Fruit fly (Drosophila melanogaster) whole organism, wandering third instar larva: Measurements from ENCODE around the gene mRpL12.

Experiments used
- Abd-B ChIP-seq: fragments of >200 bp; optimal IDR thresholded peaks from 2 replicates; lab custom pipeline; 2017; ENCODE audit warnings: missing biosample characterization, missing genetic modification characterization
- CG32264 ChIP-seq: fragments of 200-800 bp; sonication (Bioruptor generic); optimal IDR thresholded peaks from 2 replicates; lab custom pipeline; 2016; ENCODE audit warnings: missing biosample characterization, missing genetic modification characterization
- CG9705 ChIP-seq: fragments of 200-800 bp; sonication (Bioruptor generic); optimal IDR thresholded peaks from 2 replicates; lab custom pipeline; 2018; ENCODE audit warnings: missing biosample characterization, mild to moderate bottlenecking, missing genetic modification characterization
- CrebA ChIP-seq: fragments of 200-800 bp; sonication (Bioruptor generic); optimal IDR thresholded peaks from 2 replicates; lab custom pipeline; 2016; ENCODE audit warnings: missing biosample characterization, mild to moderate bottlenecking, missing genetic modification characterization, borderline replicate concordance
- Dif ChIP-seq: fragments of 200-275, 200-300 bp; sonication (Bioruptor generic); optimal IDR thresholded peaks from 2 replicates; lab custom pipeline; 2018; ENCODE audit warnings: missing biosample characterization, missing genetic modification characterization; ENCODE audit not compliant: partially characterized antibody
- GATAd ChIP-seq: sonication (Bioruptor generic); optimal IDR thresholded peaks from 2 replicates; lab custom pipeline; 2016; ENCODE audit warnings: missing biosample characterization, missing genetic modification characterization
- HLH106 ChIP-seq: fragments of 200-800 bp; optimal IDR thresholded peaks from 3 replicates; lab custom pipeline; 2019; ENCODE audit warnings: missing biosample characterization, mild to moderate bottlenecking, missing genetic modification characterization, moderate library complexity
- Hnf4 ChIP-seq: fragments of 200-800 bp; sonication (Bioruptor generic); optimal IDR thresholded peaks from 2 replicates; lab custom pipeline; 2016; ENCODE audit warnings: missing biosample characterization, mild to moderate bottlenecking, missing genetic modification characterization
- Hr78 ChIP-seq: fragments of >200 bp; optimal IDR thresholded peaks from 2 replicates; lab custom pipeline; 2017; ENCODE audit warnings: missing biosample characterization, missing genetic modification characterization
- Hr83 ChIP-seq: fragments of 200-300 bp; sonication (Bioruptor generic); optimal IDR thresholded peaks from 2 replicates; lab custom pipeline; 2016; ENCODE audit warnings: missing biosample characterization, mild to moderate bottlenecking, missing genetic modification characterization, moderate library complexity; ENCODE audit not compliant: poor library complexity, severe bottlenecking
- Mio ChIP-seq: sonication (Bioruptor generic); optimal IDR thresholded peaks from 2 replicates; lab custom pipeline; 2016; ENCODE audit warnings: missing biosample characterization, missing genetic modification characterization
- Myc ChIP-seq: fragments of >200 bp; optimal IDR thresholded peaks from 2 replicates; lab custom pipeline; 2017
- N ChIP-seq: fragments of >200 bp; optimal IDR thresholded peaks from 2 replicates; lab custom pipeline; 2018; ENCODE audit warnings: missing biosample characterization, missing external identifiers, missing genetic modification characterization
- OdsH ChIP-seq: fragments of 200-800 bp; sonication (Bioruptor generic); optimal IDR thresholded peaks from 2 replicates; lab custom pipeline; 2016; ENCODE audit warnings: missing biosample characterization, mild to moderate bottlenecking, missing genetic modification characterization
- Rel ChIP-seq, 2 experiments: fragments of 200-800 bp; sonication (Bioruptor generic) in 1 of 2; optimal IDR thresholded peaks; 2 replicates in 1 of 2; 3 replicates in 1 of 2; lab custom pipeline; 2016 to 2019; ENCODE audit warnings: mild to moderate bottlenecking in 2 of 2, missing biosample characterization in 2 of 2, missing genetic modification characterization in 2 of 2, moderate library complexity in 1 of 2
- Vsx2 ChIP-seq: fragments of 200-300, 225-300 bp; sonication (Bioruptor generic); optimal IDR thresholded peaks from 2 replicates; lab custom pipeline; 2018; ENCODE audit warnings: missing biosample characterization, missing genetic modification characterization; ENCODE audit not compliant: partially characterized antibody
- br ChIP-seq: fragments of 200-800 bp; sonication (Bioruptor generic); optimal IDR thresholded peaks from 2 replicates; lab custom pipeline; 2016; ENCODE audit warnings: missing biosample characterization, missing genetic modification characterization
- brk ChIP-seq: fragments of 200-800 bp; sonication (Bioruptor generic); optimal IDR thresholded peaks from 2 replicates; lab custom pipeline; 2016; ENCODE audit warnings: missing biosample characterization, mild to moderate bottlenecking, missing genetic modification characterization
- dl ChIP-seq, 2 experiments: fragments of 175-275, 200-275 bp in 1 of 2; fragments of 200-275 bp in 1 of 2; sonication (Bioruptor generic); optimal IDR thresholded peaks; lab custom pipeline; 2018; ENCODE audit warnings: mild to moderate bottlenecking in 2 of 2, missing biosample characterization in 2 of 2, missing genetic modification characterization in 2 of 2, moderate library complexity in 2 of 2; ENCODE audit not compliant: partially characterized antibody in 2 of 2, insufficient read depth in 1 of 2
- dmrt93B ChIP-seq: fragments of 200-800 bp; sonication (Bioruptor generic); optimal IDR thresholded peaks from 2 replicates; lab custom pipeline; 2018; ENCODE audit warnings: missing biosample characterization, mild to moderate bottlenecking, missing genetic modification characterization
- ey ChIP-seq: fragments of 200-800 bp; sonication (Bioruptor generic); optimal IDR thresholded peaks from 2 replicates; lab custom pipeline; 2016; ENCODE audit warnings: missing biosample characterization, missing genetic modification characterization
- foxo ChIP-seq, 2 experiments: fragments of 200-800 bp; sonication (Bioruptor generic); optimal IDR thresholded peaks; 2 replicates in 1 of 2; 3 replicates in 1 of 2; lab custom pipeline; 2016 to 2017; ENCODE audit warnings: missing biosample characterization in 2 of 2, missing genetic modification characterization in 2 of 2
- fru ChIP-seq: fragments of 200-800 bp; sonication (Bioruptor generic); optimal IDR thresholded peaks from 3 replicates; lab custom pipeline; 2016; ENCODE audit warnings: missing biosample characterization, mild to moderate bottlenecking, missing genetic modification characterization
- jim ChIP-seq: fragments of 175-275, 200-325 bp; sonication (Bioruptor generic); optimal IDR thresholded peaks from 2 replicates; lab custom pipeline; 2016; ENCODE audit warnings: missing biosample characterization, mild to moderate bottlenecking, missing genetic modification characterization
- lola ChIP-seq: fragments of >200 bp; optimal IDR thresholded peaks from 2 replicates; lab custom pipeline; 2017; ENCODE audit warnings: missing biosample characterization, missing genetic modification characterization
- pan ChIP-seq: fragments of >200 bp; optimal IDR thresholded peaks from 2 replicates; lab custom pipeline; 2017
- psq ChIP-seq: fragments of 200-800 bp; sonication (Bioruptor generic); optimal IDR thresholded peaks from 3 replicates; lab custom pipeline; 2017; ENCODE audit warnings: missing biosample characterization, mild to moderate bottlenecking, missing genetic modification characterization, moderate library complexity
- sage ChIP-seq: fragments of 200-800 bp; sonication (Bioruptor generic); optimal IDR thresholded peaks from 2 replicates; lab custom pipeline; 2016; ENCODE audit warnings: missing biosample characterization, mild to moderate bottlenecking, missing genetic modification characterization
- sv ChIP-seq: fragments of 200-800 bp; sonication (Bioruptor generic); optimal IDR thresholded peaks from 3 replicates; lab custom pipeline; 2016; ENCODE audit warnings: missing biosample characterization, missing genetic modification characterization
- tai ChIP-seq: sonication (Bioruptor generic); optimal IDR thresholded peaks from 2 replicates; lab custom pipeline; 2016; ENCODE audit warnings: missing biosample characterization, missing genetic modification characterization
- usp ChIP-seq: fragments of >200 bp; optimal IDR thresholded peaks from 2 replicates; lab custom pipeline; 2017; ENCODE audit warnings: missing biosample characterization, missing genetic modification characterization
- woc ChIP-seq: sonication (Bioruptor generic); optimal IDR thresholded peaks from 2 replicates; lab custom pipeline; 2016; ENCODE audit warnings: missing biosample characterization, mild to moderate bottlenecking, missing genetic modification characterization

mRpL12 gene

DNA sequence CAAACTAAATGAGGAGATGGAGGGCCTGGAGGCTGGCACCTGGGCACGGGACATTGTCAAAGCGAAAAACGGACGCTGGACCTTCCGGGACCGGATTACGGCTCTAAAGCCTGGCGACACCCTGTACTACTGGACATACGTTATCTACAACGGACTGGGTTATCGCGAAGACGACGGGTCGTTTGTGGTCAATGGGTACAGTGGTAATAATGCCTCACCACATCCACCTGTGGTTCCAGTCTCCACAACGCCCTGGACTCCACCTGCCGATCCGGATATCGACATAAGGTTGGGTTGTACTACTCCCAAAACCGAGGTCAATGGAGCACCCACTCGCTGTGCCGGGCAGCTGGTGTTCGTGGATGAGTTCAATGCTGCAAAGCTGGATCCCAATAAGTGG, 1.4 kb upstream of the mRpL12 start:
- TF ChIP-seq CrebA (GFP tag; lab: Kevin White, UChicago), result no peak

DNA sequence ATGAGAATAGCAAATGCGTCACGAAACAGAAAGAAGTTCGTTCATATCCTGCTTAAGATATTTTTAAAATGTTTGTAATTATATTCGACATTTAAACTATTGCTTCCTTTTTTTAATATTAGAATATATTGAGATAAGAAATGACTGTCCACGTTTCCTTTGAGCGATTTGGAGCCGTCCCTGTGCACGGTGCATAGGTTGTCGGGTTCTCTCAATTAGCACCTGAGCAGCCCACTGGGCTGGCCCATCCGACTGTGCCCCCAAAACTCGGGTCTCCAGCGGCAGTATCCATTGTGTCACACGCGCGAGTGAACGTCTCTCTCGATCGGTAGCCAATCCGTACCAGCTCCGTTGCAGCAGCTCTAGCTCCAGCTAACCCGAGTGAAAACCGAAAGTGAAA, 2.0 kb downstream of the mRpL12 start, which contains the start of gene CG13313:
Gene CG13313 (plus strand): TSS at position 301 of the 400 bp plus-strand sequence.
- TF ChIP-seq sage, result no peak
- TF ChIP-seq br (GFP tag; lab: Kevin White, UChicago), result no peak
- TF ChIP-seq psq (GFP tag; lab: Kevin White, UChicago), result no peak
- TF ChIP-seq pan (lab: Kevin White, UChicago), result no peak
- no peak for TF ChIP-seq Mio (GFP tag; lab: Kevin White, UChicago)
- no peak for TF ChIP-seq sv (GFP tag; lab: Kevin White, UChicago)

dm6 chr3L:8964458-8964857, 7.9 kb downstream of the mRpL12 start, which contains the start of gene ValRS-m:
ValRS-m (minus strand) TSS chr3L:8964769.
- TF ChIP-seq tai (GFP tag; lab: Kevin White, UChicago), result no peak
- TF ChIP-seq Myc (lab: Kevin White, UChicago), result no peak
- TF ChIP-seq dmrt93B (GFP tag; lab: Kevin White, UChicago), result no peak
- TF ChIP-seq HLH106, result no peak
- TF ChIP-seq lola (GFP tag; lab: Kevin White, UChicago), result no peak
- no peak for TF ChIP-seq Rel (GFP tag; optimal IDR thresholded peaks at IDR 0.05; lab: Kevin White, UChicago)
- TF ChIP-seq Rel (tag; optimal IDR thresholded peaks at IDR 0.05; lab: Kevin White, UChicago), result no peak

DNA sequence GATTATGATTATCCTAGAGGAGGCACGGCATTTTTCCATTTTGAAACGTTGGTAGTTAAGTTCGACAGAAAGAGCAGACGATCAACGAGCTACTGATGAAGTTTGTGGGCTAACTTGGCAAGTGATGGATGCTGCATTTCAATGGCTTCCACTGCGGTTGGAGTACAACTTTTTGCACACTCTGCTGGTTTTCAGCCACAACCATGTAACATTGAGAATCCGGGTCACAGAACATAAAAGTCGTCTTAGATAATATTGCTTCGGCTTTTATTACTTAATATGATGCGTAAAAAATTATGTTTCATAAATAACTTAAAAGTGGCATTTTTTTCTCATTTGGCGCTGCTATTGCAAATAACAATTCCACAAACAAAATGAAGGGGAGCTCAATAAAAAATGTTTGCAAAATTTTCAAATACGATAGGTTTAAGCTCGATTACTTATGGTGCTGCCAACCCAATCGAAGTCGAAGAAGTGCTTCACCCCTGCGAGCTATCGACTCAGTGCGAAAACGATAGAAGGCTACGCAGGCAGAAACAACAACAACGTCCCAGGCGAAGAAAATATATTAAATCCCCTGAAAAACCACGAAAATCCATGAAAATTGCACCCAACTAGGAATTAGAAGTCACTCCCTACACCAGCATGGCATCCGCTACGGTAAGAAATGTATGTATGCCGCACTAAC, 9.9 kb downstream of the mRpL12 start, which contains the start of the genes CG5653 and CG5021:
Gene CG5653 (minus strand): TSS at position 51 of the 688 bp plus-strand sequence.
Gene CG5021 (plus strand): TSS at position 506 of the 688 bp plus-strand sequence.
- TF ChIP-seq Rel (GFP tag; optimal IDR thresholded peaks at IDR 0.05; lab: Kevin White, UChicago) (no peak), Rel (tag; optimal IDR thresholded peaks at IDR 0.05; lab: Kevin White, UChicago) (peak; percentile 79), usp (GFP tag; lab: Kevin White, UChicago) (no peak)

DNA sequence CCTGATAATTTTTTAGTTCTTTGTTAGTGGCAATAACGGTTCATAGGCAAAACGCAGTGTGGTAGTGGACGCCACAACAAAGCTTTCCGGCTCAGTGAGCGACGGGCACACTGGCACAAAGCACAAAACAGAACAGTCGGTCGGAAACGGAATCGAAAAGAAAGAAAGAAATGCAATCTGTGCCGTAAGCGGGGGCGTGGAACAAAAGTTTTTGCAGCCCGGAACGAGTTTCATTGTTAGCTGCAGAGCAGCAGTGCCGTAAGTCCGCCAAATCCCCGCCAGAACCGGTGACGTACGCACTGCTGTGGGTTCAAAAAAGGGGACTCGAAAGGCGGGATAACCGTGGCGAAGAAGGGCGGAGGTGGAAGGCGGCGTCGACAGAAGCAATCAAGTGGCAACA, 11.8 kb downstream of the mRpL12 start, which contains the start of gene CG5026:
Gene CG5026 (plus strand): TSS at position 92 of the 400 bp plus-strand sequence.
- TF ChIP-seq Vsx2 (GFP tag; lab: Kevin White, UChicago) (no peak), psq (GFP tag; lab: Kevin White, UChicago) (peak; percentile 93), OdsH (GFP tag; lab: Kevin White, UChicago) (peak; percentile 3), Rel (GFP tag; optimal IDR thresholded peaks at IDR 0.05; lab: Kevin White, UChicago) (no peak), Rel (tag; optimal IDR thresholded peaks at IDR 0.05; lab: Kevin White, UChicago) (peak; percentile 76)

DNA sequence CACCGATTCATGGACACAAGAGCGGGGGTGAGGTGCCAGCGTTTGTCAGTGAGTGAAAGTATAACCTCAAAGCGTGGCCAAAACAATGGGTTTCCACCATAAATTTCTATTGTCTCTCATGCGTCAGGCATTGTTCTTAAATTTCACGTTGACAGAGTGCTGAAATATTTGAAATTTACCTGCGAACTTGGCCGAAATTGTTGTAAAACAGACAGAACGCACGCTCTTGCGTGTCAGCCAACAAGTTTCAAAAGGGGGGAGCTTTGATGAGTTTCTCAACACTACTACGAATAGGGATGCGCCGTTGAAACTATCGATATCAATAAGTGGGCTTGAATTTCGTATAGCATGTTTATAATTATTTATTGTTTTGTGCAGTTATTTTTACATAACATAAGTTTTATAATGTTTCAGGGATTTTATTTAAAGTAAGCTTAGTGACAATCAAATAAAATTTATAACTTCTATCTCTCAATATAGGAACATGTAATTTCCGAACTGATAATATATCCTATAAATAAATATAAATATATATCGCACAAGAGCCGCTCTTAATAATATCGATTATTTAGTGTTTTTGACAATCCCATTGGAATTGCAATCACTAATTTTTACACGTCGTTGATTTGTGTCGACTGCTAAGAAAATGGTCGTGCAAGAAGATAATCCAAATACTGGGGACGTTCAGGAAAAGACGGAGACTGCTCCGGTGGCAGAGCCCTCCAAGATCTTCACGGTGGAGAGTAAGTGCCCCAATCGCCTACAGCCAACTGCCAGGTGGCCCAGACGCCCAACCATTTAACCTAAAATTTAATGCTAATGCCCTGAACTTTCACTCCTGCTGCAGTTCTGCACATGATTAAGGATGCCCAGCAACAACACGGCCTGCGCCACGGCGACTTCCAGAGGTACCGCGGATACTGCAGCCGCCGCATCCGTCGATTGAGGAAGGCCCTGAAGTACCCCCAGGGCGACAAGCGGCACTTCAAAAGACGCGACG, 18.2 kb downstream of the mRpL12 start, which contains the start of the genes pix and Srp68:
Gene pix (minus strand): TSS at position 288 of the 1,000 bp plus-strand sequence.
Gene Srp68 (plus strand): TSS at position 569 of the 1,000 bp plus-strand sequence.
- TF ChIP-seq br (GFP tag; lab: Kevin White, UChicago) (no peak), pan (lab: Kevin White, UChicago) (no peak), Rel (GFP tag; optimal IDR thresholded peaks at IDR 0.05; lab: Kevin White, UChicago) (no peak), Rel (tag; optimal IDR thresholded peaks at IDR 0.05; lab: Kevin White, UChicago) (peak; percentile 25), ey (GFP tag; lab: Kevin White, UChicago) (peak; percentile 70), sv (GFP tag; lab: Kevin White, UChicago) (peak; percentile 55), usp (GFP tag; lab: Kevin White, UChicago) (no peak), Dif (GFP tag; lab: Kevin White, UChicago) (no peak), N (GFP tag; lab: Kevin White, UChicago) (no peak), Mio (GFP tag; lab: Kevin White, UChicago) (no peak), GATAd (GFP tag; lab: Kevin White, UChicago) (peak; percentile 60), HLH106 (peak; percentile 80), CrebA (GFP tag; lab: Kevin White, UChicago) (no peak), foxo (GFP tag; optimal IDR thresholded peaks at IDR 0.05; lab: Kevin White, UChicago) (peak in 1 of 2 experiments; percentile 61), CG9705 (GFP tag; lab: Kevin White, UChicago) (peak; percentile 54), sage (no peak), OdsH (GFP tag; lab: Kevin White, UChicago) (peak; percentile 70), CG32264 (no peak), brk (GFP tag; lab: Kevin White, UChicago) (no peak), jim (GFP tag; lab: Kevin White, UChicago) (no peak), psq (GFP tag; lab: Kevin White, UChicago) (peak; percentile 74), Abd-B (no peak), Hnf4 (GFP tag; lab: Kevin White, UChicago) (no peak), dl (GFP tag; optimal IDR thresholded peaks at IDR 0.05; lab: Kevin White, UChicago; ENCODE audit: insufficient read depth in 1 of 2, partially characterized antibody in 2 of 2) (no peak), woc (GFP tag; lab: Kevin White, UChicago) (peak; percentile 44), Hr83 (GFP tag; lab: Kevin White, UChicago) (peak; percentile 0), Hr78 (GFP tag; lab: Kevin White, UChicago) (no peak), fru (GFP tag; lab: Kevin White, UChicago) (no peak)
